Worm (Caenorhabditis elegans): Measurements from ENCODE around the gene nlp-55.
A peak's percentile ranks its signal among the peaks of the same experiment; 100 is the strongest.

The nlp-55 gene

ce11 chrII:8295296-8295695 lies at the start of gene nlp-55:
Gene nlp-55, minus strand, starts transcription at chrII:8295396.
- TF ChIP-seq tbx-11 (GFP tag; IDR thresholded peaks at IDR 0.05) (no peak), ets-7 (tag; optimal IDR thresholded peaks at IDR 0.05) (no peak), ceh-36 (tag; optimal IDR thresholded peaks at IDR 0.05) (no peak)

- no peak for TF ChIP-seq aly-1 (tag; optimal IDR thresholded peaks at IDR 0.05)
- no peak for TF ChIP-seq B0310.2 (tag; optimal IDR thresholded peaks at IDR 0.05)
Observed at ce11 chrII:8344803-8345202, 49.6 kb upstream of the nlp-55 start.

ce11 chrII:8339108-8339507 lies 43.9 kb upstream of the nlp-55 start:
- no peak for TF ChIP-seq sea-1 (GFP tag; conservative IDR thresholded peaks at IDR 0.05)
- TF ChIP-seq tra-4 (tag; optimal IDR thresholded peaks at IDR 0.05), result no peak
- TF ChIP-seq ama-1 (optimal IDR thresholded peaks at IDR 0.05), result no peak

- no peak for TF ChIP-seq tbx-37 (GFP tag; conservative IDR thresholded peaks at IDR 0.05)
- TF ChIP-seq pes-1 (GFP tag; IDR thresholded peaks at IDR 0.05), result no peak
Observed at ce11 chrII:8333643-8334042, 38.4 kb upstream of the nlp-55 start, which contains the start of gene C26D10.7. Gene C26D10.7, plus strand, starts transcription at chrII:8333943.

- no peak for TF ChIP-seq F13C5.2 (tag; optimal IDR thresholded peaks at IDR 0.05)
- TF ChIP-seq flt-1 (GFP tag; IDR thresholded peaks at IDR 0.05), result no peak
- no peak for TF ChIP-seq tbx-11 (GFP tag; IDR thresholded peaks at IDR 0.05)
- TF ChIP-seq B0310.2 (tag; optimal IDR thresholded peaks at IDR 0.05), result no peak
- no peak for TF ChIP-seq tbx-37 (GFP tag; conservative IDR thresholded peaks at IDR 0.05)
- no peak for TF ChIP-seq scrt-1 (GFP tag; IDR thresholded peaks at IDR 0.05)
- TF ChIP-seq pes-1 (GFP tag; IDR thresholded peaks at IDR 0.05), result no peak
- TF ChIP-seq ceh-36 (tag; optimal IDR thresholded peaks at IDR 0.05), result no peak
- TF ChIP-seq ets-7 (tag; optimal IDR thresholded peaks at IDR 0.05), result no peak
- TF ChIP-seq ceh-13 (GFP tag; optimal IDR thresholded peaks at IDR 0.05), result no peak
Observed at ce11 chrII:8329462-8329861, 34.3 kb upstream of the nlp-55 start, which contains the start of gene C26D10.4. Gene C26D10.4, plus strand, starts transcription at chrII:8329762.

- TF ChIP-seq hmg-4 (GFP tag; optimal IDR thresholded peaks at IDR 0.05) (peak; percentile 28), flt-1 (GFP tag; IDR thresholded peaks at IDR 0.05) (peak; percentile 46; the same call in 1 of the 2 replicates), scrt-1 (GFP tag; IDR thresholded peaks at IDR 0.05) (no peak), F13C5.2 (tag; optimal IDR thresholded peaks at IDR 0.05) (peak; percentile 75), pes-1 (GFP tag; IDR thresholded peaks at IDR 0.05) (no peak), hnd-1 (tag; optimal IDR thresholded peaks at IDR 0.05) (no peak), ama-1 (optimal IDR thresholded peaks at IDR 0.05) (no peak), tbx-11 (GFP tag; IDR thresholded peaks at IDR 0.05) (no peak), ceh-13 (GFP tag; optimal IDR thresholded peaks at IDR 0.05) (no peak), ceh-36 (tag; optimal IDR thresholded peaks at IDR 0.05) (no peak), aly-1 (tag; optimal IDR thresholded peaks at IDR 0.05) (no peak), B0310.2 (tag; optimal IDR thresholded peaks at IDR 0.05) (no peak), ets-7 (tag; optimal IDR thresholded peaks at IDR 0.05) (no peak), sea-1 (GFP tag; conservative IDR thresholded peaks at IDR 0.05) (no peak), tbx-37 (GFP tag; conservative IDR thresholded peaks at IDR 0.05) (0 out of 2 replicates have a peak, but pooled peaks have one; percentile 41), tra-4 (tag; optimal IDR thresholded peaks at IDR 0.05) (no peak), hmbx-1 (tag; optimal IDR thresholded peaks at IDR 0.05) (no peak)
Observed at ce11 chrII:8328820-8329339, 33.7 kb upstream of the nlp-55 start, which contains the start of gene hel-1. Gene hel-1, minus strand, starts transcription at chrII:8328870.

ce11 chrII:8327450-8327849 lies 32.3 kb upstream of the nlp-55 start:
- TF ChIP-seq pes-1 (GFP tag; IDR thresholded peaks at IDR 0.05) (no peak), F13C5.2 (tag; optimal IDR thresholded peaks at IDR 0.05) (no peak), aly-1 (tag; optimal IDR thresholded peaks at IDR 0.05) (no peak), ceh-13 (GFP tag; optimal IDR thresholded peaks at IDR 0.05) (no peak), ets-7 (tag; optimal IDR thresholded peaks at IDR 0.05) (no peak), tbx-11 (GFP tag; IDR thresholded peaks at IDR 0.05) (no peak), scrt-1 (GFP tag; IDR thresholded peaks at IDR 0.05) (no peak), hnd-1 (tag; optimal IDR thresholded peaks at IDR 0.05) (no peak), sea-1 (GFP tag; conservative IDR thresholded peaks at IDR 0.05) (no peak), hmg-4 (GFP tag; optimal IDR thresholded peaks at IDR 0.05) (no peak), B0310.2 (tag; optimal IDR thresholded peaks at IDR 0.05) (no peak), ama-1 (optimal IDR thresholded peaks at IDR 0.05) (no peak), tra-4 (tag; optimal IDR thresholded peaks at IDR 0.05) (no peak), flt-1 (GFP tag; IDR thresholded peaks at IDR 0.05) (no peak)

- TF ChIP-seq scrt-1 (GFP tag; IDR thresholded peaks at IDR 0.05) (no peak), ceh-13 (GFP tag; optimal IDR thresholded peaks at IDR 0.05) (no peak), tbx-37 (GFP tag; conservative IDR thresholded peaks at IDR 0.05) (0 out of 2 replicates have a peak, but pooled peaks have one; percentile 29), hmbx-1 (tag; optimal IDR thresholded peaks at IDR 0.05) (no peak), B0310.2 (tag; optimal IDR thresholded peaks at IDR 0.05) (no peak)
Observed at ce11 chrII:8326228-8326960, 31.2 kb upstream of the nlp-55 start.
